In genomic region chrX:15355603-15356002, ce11 we compare ENCODE assay signal across 5 worm cellular contexts.
A peak's percentile ranks its signal among the peaks of the same experiment; 100 is the strongest.
TF ChIP-seq lines count a peak whose summit lies in the region.

No protein-coding gene starts in this region.

TF ChIP-seq in whole organism, L1 larva, 84 proteins besides CTCF, POLR2A, EP300 and RAD21:
- TF ChIP-seq lsy-2 (tag; optimal IDR thresholded peaks at IDR 0.05; lab: Kevin White, UChicago) (peak; percentile 17 to 28), unc-62 (GFP tag; optimal IDR thresholded peaks at IDR 0.05; lab: Kevin White, UChicago) (no peak), lin-14 (GFP tag; optimal IDR thresholded peaks at IDR 0.05; lab: Kevin White, UChicago) (peak; percentile 70), ceh-88 (GFP tag; IDR thresholded peaks at IDR 0.05; lab: Robert Waterston, UW) (no peak), irx-1 (tag; optimal IDR thresholded peaks at IDR 0.05; lab: Kevin White, UChicago) (no peak), snu-23 (GFP tag; optimal IDR thresholded peaks at IDR 0.05; lab: Kevin White, UChicago) (peak; percentile 16), nhr-71 (tag; optimal IDR thresholded peaks at IDR 0.05; lab: Kevin White, UChicago) (peak; percentile 63), ceh-8 (GFP tag; optimal IDR thresholded peaks at IDR 0.05; lab: Kevin White, UChicago) (no peak), tbx-2 (tag; optimal IDR thresholded peaks at IDR 0.05; lab: Kevin White, UChicago) (no peak), mef-2 (tag; optimal IDR thresholded peaks at IDR 0.05; lab: Kevin White, UChicago) (no peak), fkh-10 (GFP tag; optimal IDR thresholded peaks at IDR 0.05; lab: Kevin White, UChicago) (peak; percentile 33), ceh-82 (tag; optimal IDR thresholded peaks at IDR 0.05; lab: Kevin White, UChicago) (peak in 1 of 3 experiments; percentile 17), dsc-1 (tag; optimal IDR thresholded peaks at IDR 0.05; lab: Kevin White, UChicago) (peak; percentile 69), unc-86 (tag; optimal IDR thresholded peaks at IDR 0.05; lab: Kevin White, UChicago) (peak; percentile 76), fkh-8 (tag; optimal IDR thresholded peaks at IDR 0.05; lab: Kevin White, UChicago) (peak; percentile 64), egl-13 (tag; optimal IDR thresholded peaks at IDR 0.05; lab: Kevin White, UChicago) (peak; percentile 74), nhr-47 (tag; optimal IDR thresholded peaks at IDR 0.05; lab: Kevin White, UChicago) (peak; percentile 57), fos-1 (tag; optimal IDR thresholded peaks at IDR 0.05; lab: Kevin White, UChicago) (peak; percentile 17), zip-4 (GFP tag; optimal IDR thresholded peaks at IDR 0.05; lab: Kevin White, UChicago) (no peak)

TF ChIP-seq in whole organism, L2 larva, 48 proteins besides CTCF, POLR2A, EP300 and RAD21 (continues in another document):
- TF ChIP-seq ztf-1 (GFP tag; conservative IDR thresholded peaks at IDR 0.05; lab: Robert Waterston, UW), result no peak
- peak; percentile 71 for TF ChIP-seq crh-2 (tag; optimal IDR thresholded peaks at IDR 0.05; lab: Kevin White, UChicago)
- TF ChIP-seq aly-2 (tag; optimal IDR thresholded peaks at IDR 0.05; lab: Kevin White, UChicago), result no peak
- no peak for TF ChIP-seq ama-1 (optimal IDR thresholded peaks at IDR 0.05; lab: Kevin White, UChicago)
- no peak for TF ChIP-seq unc-39 (tag; optimal IDR thresholded peaks at IDR 0.05; lab: Kevin White, UChicago)
- TF ChIP-seq unc-62 (GFP tag; optimal IDR thresholded peaks at IDR 0.05; lab: Kevin White, UChicago), result no peak
- TF ChIP-seq nhr-77 (tag; optimal IDR thresholded peaks at IDR 0.05; lab: Kevin White, UChicago), result no peak
- peak; percentile 63 for TF ChIP-seq C34F6.9 (tag; optimal IDR thresholded peaks at IDR 0.05; lab: Kevin White, UChicago)
- no peak for TF ChIP-seq snpc-4 (tag; optimal IDR thresholded peaks at IDR 0.05; lab: Kevin White, UChicago)
- TF ChIP-seq dmd-4 (tag; optimal IDR thresholded peaks at IDR 0.05; lab: Kevin White, UChicago), result no peak
- TF ChIP-seq ztf-4 (tag; optimal IDR thresholded peaks at IDR 0.05; lab: Kevin White, UChicago), result peak; percentile 34
- TF ChIP-seq zag-1 (tag; optimal IDR thresholded peaks at IDR 0.05; lab: Kevin White, UChicago), result no peak
- no peak for TF ChIP-seq skn-1 (tag; optimal IDR thresholded peaks at IDR 0.05; lab: Kevin White, UChicago)
- no peak for TF ChIP-seq ceh-16 (tag; optimal IDR thresholded peaks at IDR 0.05; lab: Kevin White, UChicago)
- no peak for TF ChIP-seq nhr-12 (tag; optimal IDR thresholded peaks at IDR 0.05; lab: Kevin White, UChicago)
- TF ChIP-seq nhr-25 (tag; optimal IDR thresholded peaks at IDR 0.05; lab: Kevin White, UChicago), result no peak
- TF ChIP-seq ztf-11 (tag; optimal IDR thresholded peaks at IDR 0.05; lab: Kevin White, UChicago), result no peak
- TF ChIP-seq lin-13 (GFP tag; optimal IDR thresholded peaks at IDR 0.05; lab: Kevin White, UChicago), result peak; percentile 32
- TF ChIP-seq ceh-82 (tag; optimal IDR thresholded peaks at IDR 0.05; lab: Kevin White, UChicago), result no peak

TF ChIP-seq in whole organism, L3 larva, 47 proteins besides CTCF, POLR2A, EP300 and RAD21:
- TF ChIP-seq daf-12 (tag; optimal IDR thresholded peaks at IDR 0.05; lab: Kevin White, UChicago) (no peak), nfya-1 (tag; optimal IDR thresholded peaks at IDR 0.05; lab: Kevin White, UChicago; ENCODE audit: insufficient read depth) (peak; percentile 31), nhr-77 (tag; optimal IDR thresholded peaks at IDR 0.05; lab: Kevin White, UChicago) (no peak), skn-1 (tag; optimal IDR thresholded peaks at IDR 0.05; lab: Kevin White, UChicago) (peak; percentile 23), egl-5 (tag; optimal IDR thresholded peaks at IDR 0.05; lab: Kevin White, UChicago) (no peak), nhr-12 (tag; optimal IDR thresholded peaks at IDR 0.05; lab: Kevin White, UChicago) (no peak), hmg-11 (tag; optimal IDR thresholded peaks at IDR 0.05; lab: Kevin White, UChicago) (peak; percentile 24), tbx-2 (tag; optimal IDR thresholded peaks at IDR 0.05; lab: Kevin White, UChicago) (no peak), ama-1 (optimal IDR thresholded peaks at IDR 0.05; lab: Kevin White, UChicago) (no peak), nhr-28 (tag; optimal IDR thresholded peaks at IDR 0.05; lab: Kevin White, UChicago) (no peak), nhr-11 (tag; optimal IDR thresholded peaks at IDR 0.05; lab: Kevin White, UChicago) (no peak), ztf-11 (tag; optimal IDR thresholded peaks at IDR 0.05; lab: Kevin White, UChicago) (no peak), lin-15B (tag; optimal IDR thresholded peaks at IDR 0.05; lab: Kevin White, UChicago) (no peak), ZK546.5 (tag; optimal IDR thresholded peaks at IDR 0.05; lab: Kevin White, UChicago) (no peak), nhr-23 (tag; optimal IDR thresholded peaks at IDR 0.05; lab: Kevin White, UChicago) (no peak), fos-1 (tag; optimal IDR thresholded peaks at IDR 0.05; lab: Kevin White, UChicago) (no peak), ceh-16 (tag; optimal IDR thresholded peaks at IDR 0.05; lab: Kevin White, UChicago) (no peak), ceh-82 (tag; optimal IDR thresholded peaks at IDR 0.05; lab: Kevin White, UChicago) (no peak), nhr-237 (tag; optimal IDR thresholded peaks at IDR 0.05; lab: Kevin White, UChicago) (no peak), elt-1 (tag; optimal IDR thresholded peaks at IDR 0.05; lab: Kevin White, UChicago) (no peak), nhr-43 (tag; optimal IDR thresholded peaks at IDR 0.05; lab: Kevin White, UChicago; ENCODE audit: poor library complexity, severe bottlenecking) (no peak)

TF ChIP-seq in whole organism, L4 larva, 104 proteins besides CTCF, POLR2A, EP300 and RAD21:
- TF ChIP-seq nhr-111 (GFP tag; optimal IDR thresholded peaks at IDR 0.05; lab: Kevin White, UChicago) (no peak), nhr-237 (tag; optimal IDR thresholded peaks at IDR 0.05; lab: Kevin White, UChicago) (no peak), zip-11 (GFP tag; IDR thresholded peaks at IDR 0.05; lab: Robert Waterston, UW) (no peak), zfp-2 (tag; optimal IDR thresholded peaks at IDR 0.05; lab: Kevin White, UChicago) (no peak), lin-39 (tag; optimal IDR thresholded peaks at IDR 0.05; lab: Kevin White, UChicago) (no peak), ama-1 (optimal IDR thresholded peaks at IDR 0.05; lab: Kevin White, UChicago) (no peak), snpc-1.2 (GFP tag; IDR thresholded peaks at IDR 0.05; lab: Robert Waterston, UW) (no peak), gei-8 (GFP tag; optimal IDR thresholded peaks at IDR 0.05; lab: Kevin White, UChicago) (no peak), skn-1 (tag; optimal IDR thresholded peaks at IDR 0.05; lab: Kevin White, UChicago) (no peak), php-3 (GFP tag; IDR thresholded peaks at IDR 0.05; lab: Robert Waterston, UW) (no peak), hlh-30 (tag; optimal IDR thresholded peaks at IDR 0.05; lab: Kevin White, UChicago; ENCODE audit: insufficient read depth) (peak; percentile 35), lsy-2 (tag; optimal IDR thresholded peaks at IDR 0.05; lab: Kevin White, UChicago) (peak in 1 of 2 experiments; percentile 63), unc-130 (GFP tag; optimal IDR thresholded peaks at IDR 0.05; lab: Kevin White, UChicago) (no peak), duxl-1 (tag; optimal IDR thresholded peaks at IDR 0.05; lab: Kevin White, UChicago; ENCODE audit: poor library complexity) (no peak), T20F7.1 (GFP tag; optimal IDR thresholded peaks at IDR 0.05; lab: Kevin White, UChicago) (no peak), madf-9 (GFP tag; conservative IDR thresholded peaks at IDR 0.05; lab: Robert Waterston, UW) (no peak), ceh-20 (GFP tag; IDR thresholded peaks at IDR 0.05; lab: Robert Waterston, UW) (no peak), mep-1 (tag; optimal IDR thresholded peaks at IDR 0.05; lab: Kevin White, UChicago) (peak; percentile 40), spr-3 (GFP tag; optimal IDR thresholded peaks at IDR 0.05; lab: Kevin White, UChicago) (no peak), hif-1 (tag; optimal IDR thresholded peaks at IDR 0.05; lab: Kevin White, UChicago) (peak in 1 of 2 experiments; percentile 50), ceh-32 (tag; optimal IDR thresholded peaks at IDR 0.05; lab: Kevin White, UChicago; ENCODE audit: poor library complexity) (no peak), Y48G9A.11 (GFP tag; IDR thresholded peaks at IDR 0.05; lab: Robert Waterston, UW) (no peak)

TF ChIP-seq in whole organism, young adult, 124 proteins besides CTCF, POLR2A, EP300 and RAD21:
- TF ChIP-seq madf-10 (tag; optimal IDR thresholded peaks at IDR 0.05; lab: Kevin White, UChicago) (peak; percentile 56), snpc-1.1 (tag; optimal IDR thresholded peaks at IDR 0.05; lab: Kevin White, UChicago; ENCODE audit: insufficient read depth) (no peak), lin-35 (GFP tag; optimal IDR thresholded peaks at IDR 0.05; lab: Kevin White, UChicago) (peak in 1 of 3 experiments; percentile 43)
TF ChIP-seq in whole organism, young adult: peak in this region for 2.
